Worm (Caenorhabditis elegans) whole organism, early embryonic: ENCODE data around the gene C16D2.3.

ENCODE experiments used
- F13C5.2 ChIP-seq: sonication (generic microtip); optimal IDR thresholded peaks from 2 replicates; lab custom pipeline; 2017; ENCODE audit warnings: mild to moderate bottlenecking, missing genetic modification characterization, inconsistent platforms, missing compliant biosample characterization
- aly-1 ChIP-seq: sonication (generic microtip); optimal IDR thresholded peaks from 2 replicates; lab custom pipeline; 2016; ENCODE audit warnings: missing genetic modification characterization, missing compliant biosample characterization
- ama-1 ChIP-seq: fragments of 150-350 bp; optimal IDR thresholded peaks from 2 replicates; lab custom pipeline; 2014
- ceh-13 ChIP-seq: fragments of 200-800 bp; sonication (Bioruptor generic); optimal IDR thresholded peaks from 2 replicates; lab custom pipeline; 2018; ENCODE audit warnings: mild to moderate bottlenecking, missing genetic modification characterization, missing compliant biosample characterization
- ets-7 ChIP-seq: sonication (generic microtip); optimal IDR thresholded peaks from 2 replicates; lab custom pipeline; 2016; ENCODE audit warnings: missing genotype, missing genetic modification characterization, missing compliant biosample characterization
- flt-1 ChIP-seq: fragments of 200-800 bp; sonication (Bioruptor generic); IDR thresholded peaks from 2 replicates; pipeline ENCODE4 v1.3.6; 2022; ENCODE audit warnings: missing genetic modification characterization, missing compliant biosample characterization
- hmbx-1 ChIP-seq: sonication (generic microtip); optimal IDR thresholded peaks from 2 replicates; lab custom pipeline; 2016; ENCODE audit warnings: mild to moderate bottlenecking, missing genetic modification characterization, missing compliant biosample characterization
- hmg-4 ChIP-seq: fragments of 200-800 bp; sonication (Bioruptor generic); optimal IDR thresholded peaks from 2 replicates; lab custom pipeline; 2018; ENCODE audit warnings: mild to moderate bottlenecking, missing genetic modification characterization, missing compliant biosample characterization
- pes-1 ChIP-seq: fragments of 200-800 bp; sonication (Bioruptor generic); IDR thresholded peaks from 2 replicates; pipeline ENCODE4 v1.3.6; 2022; ENCODE audit warnings: missing genetic modification reagents, missing genetic modification characterization, missing compliant biosample characterization
- scrt-1 ChIP-seq: fragments of 200-800 bp; sonication (Bioruptor generic); IDR thresholded peaks from 2 replicates; pipeline ENCODE4 v1.3.6; 2022; ENCODE audit warnings: missing genetic modification characterization, missing compliant biosample characterization
- sea-1 ChIP-seq: fragments of 200-800 bp; sonication (Bioruptor generic); conservative IDR thresholded peaks from 2 replicates; pipeline ENCODE4 v1.3.6; 2022; ENCODE audit warnings: missing genetic modification characterization, missing compliant biosample characterization
- tbx-11 ChIP-seq: fragments of 200-800 bp; sonication (Bioruptor generic); IDR thresholded peaks from 2 replicates; pipeline ENCODE4 v1.3.6; 2022; ENCODE audit warnings: missing genetic modification characterization, missing compliant biosample characterization
- tbx-37 ChIP-seq: fragments of 200-800 bp; sonication (Bioruptor generic); conservative IDR thresholded peaks from 2 replicates; pipeline ENCODE4 v1.3.6; 2022; ENCODE audit warnings: missing genetic modification reagents, missing genetic modification characterization, missing compliant biosample characterization

DNA sequence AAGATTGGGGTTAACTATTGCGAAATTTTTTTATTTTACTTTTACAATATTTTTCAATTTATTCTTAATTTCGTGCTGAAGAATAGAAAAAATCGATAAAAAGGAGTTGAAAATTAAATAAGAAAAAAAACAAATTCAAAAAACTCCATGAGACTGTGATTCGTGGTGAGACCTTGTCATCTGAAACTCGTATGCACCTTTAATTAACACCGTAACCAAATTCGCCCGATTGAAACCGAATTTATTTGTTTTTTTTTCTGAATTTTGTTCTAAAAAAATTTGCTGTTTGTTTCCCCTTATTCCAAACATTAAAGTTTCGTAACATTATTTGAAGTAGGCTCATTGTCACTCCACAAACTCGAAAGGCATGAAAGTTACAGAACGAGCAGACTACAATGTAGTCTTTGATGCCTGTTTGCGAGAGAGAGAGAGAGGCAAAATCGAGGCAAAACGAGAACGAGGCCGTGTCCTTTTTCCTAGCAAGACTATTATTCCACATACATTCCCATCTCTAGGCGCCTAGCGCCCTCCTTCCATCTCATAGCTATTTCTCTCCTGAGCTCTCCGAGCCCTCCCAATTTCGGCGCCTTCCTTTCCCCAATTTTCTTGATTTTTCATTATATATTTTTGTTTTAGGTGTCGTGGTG, 28.9 kb upstream of the C16D2.3 start, which contains the start of gene T24H10.4:
- TF ChIP-seq ceh-13 (GFP tag; lab: Kevin White, UChicago) = no peak
- TF ChIP-seq sea-1 = no peak
- no peak for TF ChIP-seq pes-1 (GFP tag; lab: Robert Waterston, UW)
- no peak for TF ChIP-seq hmg-4 (GFP tag; lab: Kevin White, UChicago)
- no peak for TF ChIP-seq flt-1 (GFP tag; lab: Robert Waterston, UW)
- TF ChIP-seq ama-1 (lab: Kevin White, UChicago) = no peak
- TF ChIP-seq aly-1 (tag; lab: Kevin White, UChicago) = no peak
- no peak for TF ChIP-seq hmbx-1 (tag; lab: Kevin White, UChicago)
- no peak for TF ChIP-seq tbx-37
- TF ChIP-seq tbx-11 = no peak
- no peak for TF ChIP-seq scrt-1
- no peak for TF ChIP-seq F13C5.2 (tag; lab: Kevin White, UChicago)
- no peak for TF ChIP-seq ets-7
